Worm (Caenorhabditis elegans) whole organism, midembryonic: ENCODE results near the gene Y71G10AR.4.
A peak's percentile ranks its signal among the peaks of the same experiment; 100 is the strongest.

Source experiments
- T22C8.4 ChIP-seq: fragments of 200-800 bp; sonication (Bioruptor generic); IDR thresholded peaks from 2 replicates; pipeline ENCODE4 v1.3.6; 2022; ENCODE audit warnings: missing genetic modification characterization, missing compliant biosample characterization
- cog-1 ChIP-seq: sonication (generic microtip); optimal IDR thresholded peaks from 2 replicates; lab custom pipeline; 2016; ENCODE audit warnings: missing genetic modification characterization, missing compliant biosample characterization
- flt-1 ChIP-seq: fragments of 200-800 bp; sonication (Bioruptor generic); IDR thresholded peaks from 2 replicates; pipeline ENCODE4 v1.3.6; 2022; ENCODE audit warnings: missing genetic modification characterization, missing compliant biosample characterization
- klf-2 ChIP-seq: fragments of 200-800 bp; sonication (Bioruptor generic); conservative IDR thresholded peaks from 2 replicates; pipeline ENCODE4 v1.3.6; 2022; ENCODE audit warnings: missing genetic modification reagents, missing genetic modification characterization, missing compliant biosample characterization
- med-1 ChIP-seq: sonication (generic microtip); optimal IDR thresholded peaks from 2 replicates; lab custom pipeline; 2017; ENCODE audit warnings: missing genetic modification characterization, mild to moderate bottlenecking, missing compliant biosample characterization, antibody characterized with exemption, missing genetic modification reagents; ENCODE audit not compliant: insufficient read depth
- ref-1 ChIP-seq: fragments of 200-800 bp; sonication (Bioruptor generic); conservative IDR thresholded peaks from 2 replicates; pipeline ENCODE4 v1.3.6; 2022; ENCODE audit warnings: missing genetic modification reagents, missing genetic modification characterization, missing compliant biosample characterization
- tab-1 ChIP-seq: fragments of 200-800 bp; sonication (Bioruptor generic); IDR thresholded peaks from 2 replicates; pipeline ENCODE4 v1.3.6; 2022; ENCODE audit warnings: missing genetic modification characterization, missing compliant biosample characterization
- ztf-23 ChIP-seq: fragments of 200-800 bp; sonication (Bioruptor generic); IDR thresholded peaks from 2 replicates; pipeline ENCODE4 v1.3.6; 2022; ENCODE audit warnings: missing genetic modification reagents, missing genetic modification characterization, missing compliant biosample characterization
- ztf-29 ChIP-seq: fragments of 200-800 bp; sonication (Bioruptor generic); IDR thresholded peaks from 2 replicates; pipeline ENCODE4 v1.3.6; 2022; ENCODE audit warnings: missing genetic modification reagents, missing genetic modification characterization, missing compliant biosample characterization

The Y71G10AR.4 gene

DNA sequence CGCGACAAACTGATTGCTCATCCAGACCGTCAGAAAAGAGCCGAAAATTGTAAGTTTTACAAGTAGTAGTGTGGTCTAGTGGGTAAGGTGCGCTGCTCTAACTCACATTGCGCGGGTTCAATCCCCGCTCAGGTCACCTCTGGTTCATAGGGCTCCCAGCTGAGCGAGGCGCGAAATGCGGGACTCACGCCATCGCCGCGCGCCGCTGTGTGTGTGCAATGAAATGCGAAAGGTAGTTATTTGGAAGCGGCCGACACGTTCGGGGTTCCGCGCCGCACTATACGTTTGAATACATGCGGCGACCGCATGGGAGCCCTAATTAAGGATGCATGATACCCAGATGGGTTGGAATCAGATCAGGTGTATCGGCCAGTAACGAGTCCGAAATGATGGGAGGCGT, 47.3 kb downstream of the Y71G10AR.4 start:
- TF ChIP-seq ref-1 (GFP tag; lab: Robert Waterston, UW) (no peak), med-1 (GFP tag; lab: Kevin White, UChicago) (no peak), klf-2 (GFP tag; lab: Robert Waterston, UW) (no peak), tab-1 (GFP tag; lab: Robert Waterston, UW) (no peak), flt-1 (GFP tag; lab: Robert Waterston, UW) (no peak), cog-1 (no peak), ztf-29 (GFP tag; lab: Robert Waterston, UW) (no peak), T22C8.4 (GFP tag; lab: Robert Waterston, UW) (no peak), ztf-23 (GFP tag; lab: Robert Waterston, UW) (no peak)

DNA sequence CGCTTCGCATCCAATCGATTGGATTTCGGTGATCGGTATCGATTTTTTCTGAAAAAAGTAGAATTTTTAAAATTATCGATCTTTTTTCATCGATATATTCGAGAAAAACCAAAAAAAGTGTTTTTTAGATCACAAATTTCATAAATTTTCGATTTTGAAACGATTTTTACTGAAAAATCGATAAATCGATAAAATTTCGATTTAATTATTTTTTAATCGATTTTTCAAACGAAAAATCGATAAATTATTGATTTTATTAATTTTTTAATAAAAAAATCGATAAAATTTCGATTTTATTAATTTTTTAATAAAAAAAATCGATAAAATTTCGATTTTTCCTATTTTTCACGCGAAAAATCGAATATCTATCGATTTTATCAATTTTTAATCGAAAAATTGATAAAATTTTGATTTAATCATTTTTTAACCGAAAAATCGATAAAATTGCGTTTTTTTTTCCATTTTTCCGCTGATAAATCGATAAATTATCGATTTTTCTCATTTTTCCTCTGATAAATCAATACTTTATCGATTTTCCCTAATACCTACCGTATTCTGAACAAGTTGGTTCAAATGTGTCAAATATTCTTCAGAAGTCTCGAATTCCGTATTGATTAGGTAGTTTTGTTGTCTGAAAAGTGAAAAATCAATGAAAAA, 54.7 kb downstream of the Y71G10AR.4 start:
- TF ChIP-seq T22C8.4 (GFP tag; lab: Robert Waterston, UW) = peak; percentile 46
- no peak for TF ChIP-seq flt-1 (GFP tag; lab: Robert Waterston, UW)
- TF ChIP-seq cog-1 = no peak
- TF ChIP-seq med-1 (GFP tag; lab: Kevin White, UChicago) = no peak
- TF ChIP-seq tab-1 (GFP tag; lab: Robert Waterston, UW) = no peak
